Worm (Caenorhabditis elegans) whole organism, early embryonic: ENCODE data around the gene F36G9.15.

Experiments used
- ama-1 ChIP-seq: fragments of 150-350 bp; optimal IDR thresholded peaks from 2 replicates; lab custom pipeline; 2014
- ceh-13 ChIP-seq: fragments of 200-800 bp; sonication (Bioruptor generic); optimal IDR thresholded peaks from 2 replicates; lab custom pipeline; 2018; ENCODE audit warnings: mild to moderate bottlenecking, missing genetic modification characterization, missing compliant biosample characterization
- ceh-36 ChIP-seq: sonication (generic microtip); optimal IDR thresholded peaks from 2 replicates; lab custom pipeline; 2016; ENCODE audit warnings: missing genetic modification characterization, inconsistent platforms, missing compliant biosample characterization
- ets-7 ChIP-seq: sonication (generic microtip); optimal IDR thresholded peaks from 2 replicates; lab custom pipeline; 2016; ENCODE audit warnings: missing genotype, missing genetic modification characterization, missing compliant biosample characterization
- flt-1 ChIP-seq: fragments of 200-800 bp; sonication (Bioruptor generic); IDR thresholded peaks from 2 replicates; pipeline ENCODE4 v1.3.6; 2022; ENCODE audit warnings: missing genetic modification characterization, missing compliant biosample characterization
- scrt-1 ChIP-seq: fragments of 200-800 bp; sonication (Bioruptor generic); IDR thresholded peaks from 2 replicates; pipeline ENCODE4 v1.3.6; 2022; ENCODE audit warnings: missing genetic modification characterization, missing compliant biosample characterization
- sea-1 ChIP-seq: fragments of 200-800 bp; sonication (Bioruptor generic); conservative IDR thresholded peaks from 2 replicates; pipeline ENCODE4 v1.3.6; 2022; ENCODE audit warnings: missing genetic modification characterization, missing compliant biosample characterization
- tbx-11 ChIP-seq: fragments of 200-800 bp; sonication (Bioruptor generic); IDR thresholded peaks from 2 replicates; pipeline ENCODE4 v1.3.6; 2022; ENCODE audit warnings: missing genetic modification characterization, missing compliant biosample characterization
- tbx-37 ChIP-seq: fragments of 200-800 bp; sonication (Bioruptor generic); conservative IDR thresholded peaks from 2 replicates; pipeline ENCODE4 v1.3.6; 2022; ENCODE audit warnings: missing genetic modification reagents, missing genetic modification characterization, missing compliant biosample characterization

ce11 chrV:15940254-15940653 lies 47.7 kb downstream of the F36G9.15 start, which contains the start of gene srw-55:
- TF ChIP-seq flt-1 (GFP tag; lab: Robert Waterston, UW) (no peak), ceh-36 (tag; lab: Kevin White, UChicago) (no peak), sea-1 (GFP tag; lab: Robert Waterston, UW) (no peak), ama-1 (lab: Kevin White, UChicago) (no peak), tbx-11 (no peak), tbx-37 (GFP tag; lab: Robert Waterston, UW) (no peak), scrt-1 (GFP tag; lab: Robert Waterston, UW) (no peak), ceh-13 (GFP tag; lab: Kevin White, UChicago) (no peak), ets-7 (tag; lab: Kevin White, UChicago) (no peak)
